Fruit fly (Drosophila melanogaster): Measurements from ENCODE around the gene CG8065.

DNA sequence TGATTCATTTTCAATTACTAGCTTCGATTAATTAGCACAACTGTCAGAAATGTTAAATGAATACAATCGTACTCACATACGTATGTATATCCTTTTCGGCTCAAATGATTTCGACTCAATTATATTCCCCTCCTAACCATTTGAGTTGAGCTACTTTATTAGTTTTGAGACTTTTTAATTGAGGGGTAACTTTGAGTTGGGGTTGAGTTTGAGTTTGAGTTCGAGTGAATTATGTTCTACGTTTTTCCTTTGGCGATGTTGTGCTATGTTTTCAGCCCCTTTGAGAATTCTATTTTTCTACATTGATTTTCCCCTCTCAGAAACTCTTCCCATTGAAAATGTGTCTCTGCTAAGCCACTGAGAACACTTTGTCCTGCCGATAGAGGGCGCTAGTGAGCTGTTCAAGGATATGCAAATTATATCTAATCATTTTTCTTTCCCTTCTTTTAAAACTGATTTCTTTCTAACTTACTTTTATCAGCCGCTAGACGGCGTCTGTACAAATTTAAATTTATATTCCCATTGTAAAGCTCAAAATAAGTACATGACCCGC, 30.8 kb downstream of the CG8065 start:
- TF ChIP-seq CTCF (optimal IDR thresholded peaks at IDR 0.05): peak; percentile 91 to 94
- TF ChIP-seq CG8478 (optimal IDR thresholded peaks at IDR 0.05): no peak
